Worm (Caenorhabditis elegans) whole organism, L1 larva: ENCODE data around the gene emc-5.

Source experiments
- C04F5.9 ChIP-seq: sonication (generic microtip); optimal IDR thresholded peaks from 2 replicates; lab custom pipeline; 2016; ENCODE audit warnings: missing genetic modification characterization, missing compliant biosample characterization
- F16B12.6 ChIP-seq: fragments of 150-350 bp; optimal IDR thresholded peaks from 2 replicates; lab custom pipeline; 2014; ENCODE audit warnings: missing biosample characterization, missing genetic modification characterization
- Y116A8C.19 ChIP-seq: sonication (generic microtip); optimal IDR thresholded peaks from 2 replicates; lab custom pipeline; 2016; ENCODE audit warnings: missing compliant biosample characterization, missing genetic modification characterization, borderline replicate concordance
- aha-1 ChIP-seq: fragments of 150-350 bp; optimal IDR thresholded peaks from 2 replicates; lab custom pipeline; 2014; ENCODE audit warnings: missing biosample characterization, missing genetic modification characterization
- aly-2 ChIP-seq: fragments of 150-350 bp; optimal IDR thresholded peaks from 2 replicates; lab custom pipeline; 2014; ENCODE audit warnings: missing biosample characterization, missing genetic modification characterization
- ceh-63 ChIP-seq: fragments of 200-800 bp; sonication (Bioruptor generic); optimal IDR thresholded peaks from 2 replicates; lab custom pipeline; 2018; ENCODE audit warnings: mild to moderate bottlenecking, missing genetic modification characterization, missing compliant biosample characterization
- ceh-88 ChIP-seq: fragments of 200-800 bp; sonication (Bioruptor generic); IDR thresholded peaks from 2 replicates; pipeline ENCODE4 v1.3.6; 2022; ENCODE audit warnings: missing genetic modification characterization, missing compliant biosample characterization
- ces-1 ChIP-seq: fragments of 150-350 bp; optimal IDR thresholded peaks from 2 replicates; lab custom pipeline; 2014; ENCODE audit warnings: missing biosample characterization, missing genetic modification reagents, missing genetic modification characterization
- dpl-1 ChIP-seq, 3 experiments: fragments of 150-350 bp in 2 of 3; sonication (generic microtip) in 1 of 3; optimal IDR thresholded peaks; 2 replicates each; lab custom pipeline; 2014 to 2017; ENCODE audit warnings: missing biosample characterization in 3 of 3, missing genetic modification characterization in 3 of 3, missing genetic modification reagents in 3 of 3
- dsc-1 ChIP-seq: sonication (generic microtip); optimal IDR thresholded peaks from 2 replicates; lab custom pipeline; 2016; ENCODE audit warnings: mild to moderate bottlenecking, missing genetic modification characterization, missing compliant biosample characterization
- efl-1 ChIP-seq, 4 experiments: fragments of 150-350 bp; optimal IDR thresholded peaks in 3 of 4; peaks in 1 of 4; 1 replicate in 1 of 4; 2 replicates in 3 of 4; lab custom pipeline; 2014; ENCODE audit warnings: missing biosample characterization in 2 of 4, missing genetic modification characterization in 2 of 4, missing genetic modification reagents in 2 of 4
- egl-13 ChIP-seq: sonication (generic microtip); optimal IDR thresholded peaks from 2 replicates; lab custom pipeline; 2016; ENCODE audit warnings: missing genotype, missing genetic modification reagents, missing genetic modification characterization, missing compliant biosample characterization
- egl-27 ChIP-seq, 2 experiments: fragments of 150-350 bp in 1 of 2; sonication (generic microtip); optimal IDR thresholded peaks; 3 replicates each; lab custom pipeline; 2017 to 2018; ENCODE audit warnings: missing biosample characterization in 2 of 2, missing genetic modification characterization in 2 of 2, missing genetic modification reagents in 2 of 2
- elt-2 ChIP-seq: sonication (generic microtip); optimal IDR thresholded peaks from 2 replicates; lab custom pipeline; 2016; ENCODE audit warnings: missing genetic modification characterization, mild to moderate bottlenecking, inconsistent platforms, missing compliant biosample characterization, missing genetic modification reagents
- fkh-4 ChIP-seq: sonication (generic microtip); optimal IDR thresholded peaks from 2 replicates; lab custom pipeline; 2016; ENCODE audit warnings: missing compliant biosample characterization, missing genetic modification characterization, borderline replicate concordance
- irx-1 ChIP-seq: sonication (generic microtip); optimal IDR thresholded peaks from 2 replicates; lab custom pipeline; 2016; ENCODE audit warnings: missing genetic modification characterization, missing compliant biosample characterization
- isw-1 ChIP-seq: fragments of 200-800 bp; sonication (Bioruptor generic); IDR thresholded peaks from 2 replicates; pipeline ENCODE4 v1.3.6; 2022; ENCODE audit warnings: missing genetic modification characterization, missing compliant biosample characterization
- jun-1 ChIP-seq: fragments of 150-350 bp; optimal IDR thresholded peaks from 2 replicates; lab custom pipeline; 2014; ENCODE audit warnings: missing biosample characterization, missing genetic modification reagents, missing genetic modification characterization
- lir-3 ChIP-seq: sonication (generic microtip); optimal IDR thresholded peaks from 2 replicates; lab custom pipeline; 2016; ENCODE audit warnings: mild to moderate bottlenecking, missing genetic modification characterization, moderate library complexity, missing compliant biosample characterization; ENCODE audit not compliant: poor library complexity
- nhr-19 ChIP-seq: fragments of 200-800 bp; sonication (Bioruptor generic); conservative IDR thresholded peaks from 2 replicates; pipeline ENCODE4 v1.3.6; 2022; ENCODE audit warnings: missing genetic modification characterization, missing compliant biosample characterization
- nhr-20 ChIP-seq: sonication (generic microtip); optimal IDR thresholded peaks from 2 replicates; lab custom pipeline; 2016; ENCODE audit warnings: mild to moderate bottlenecking, missing genetic modification characterization, missing compliant biosample characterization
- nhr-76 ChIP-seq: sonication (generic microtip); optimal IDR thresholded peaks from 2 replicates; lab custom pipeline; 2017; ENCODE audit warnings: missing biosample characterization, missing genetic modification characterization
- nhr-77 ChIP-seq: fragments of 150-350 bp; optimal IDR thresholded peaks from 2 replicates; lab custom pipeline; 2014; ENCODE audit warnings: missing biosample characterization, missing genetic modification characterization
- nhr-84 ChIP-seq: sonication (generic microtip); optimal IDR thresholded peaks from 2 replicates; lab custom pipeline; 2017; ENCODE audit warnings: missing biosample characterization, missing genetic modification characterization
- rnt-1 ChIP-seq: sonication (generic microtip); optimal IDR thresholded peaks from 2 replicates; lab custom pipeline; 2016; ENCODE audit warnings: mild to moderate bottlenecking, missing genetic modification characterization, moderate library complexity, missing compliant biosample characterization
- skn-1 ChIP-seq: fragments of 150-350 bp; optimal IDR thresholded peaks from 2 replicates; lab custom pipeline; 2014; ENCODE audit warnings: missing biosample characterization, missing genetic modification characterization
- snpc-4 ChIP-seq: fragments of 150-350 bp; optimal IDR thresholded peaks from 2 replicates; lab custom pipeline; 2014; ENCODE audit warnings: missing biosample characterization, missing genetic modification characterization
- sptf-1 ChIP-seq: fragments of 150-350 bp; optimal IDR thresholded peaks from 2 replicates; lab custom pipeline; 2014; ENCODE audit warnings: missing biosample characterization, missing genetic modification characterization
- unc-98 ChIP-seq: fragments of 200-800 bp; sonication (Bioruptor generic); IDR thresholded peaks from 2 replicates; pipeline ENCODE4 v1.3.6; 2022; ENCODE audit warnings: missing genetic modification characterization, missing compliant biosample characterization
- zip-4 ChIP-seq: fragments of 200-800 bp; sonication (Bioruptor generic); optimal IDR thresholded peaks from 2 replicates; lab custom pipeline; 2018; ENCODE audit warnings: mild to moderate bottlenecking, missing genetic modification characterization, moderate library complexity, missing compliant biosample characterization
- ztf-11 ChIP-seq, 2 experiments: sonication (generic microtip); optimal IDR thresholded peaks; 2 replicates each; lab custom pipeline; 2016 to 2017; ENCODE audit warnings: missing genetic modification characterization in 2 of 2, missing biosample characterization in 1 of 2, missing compliant biosample characterization in 1 of 2

Gene emc-5

DNA sequence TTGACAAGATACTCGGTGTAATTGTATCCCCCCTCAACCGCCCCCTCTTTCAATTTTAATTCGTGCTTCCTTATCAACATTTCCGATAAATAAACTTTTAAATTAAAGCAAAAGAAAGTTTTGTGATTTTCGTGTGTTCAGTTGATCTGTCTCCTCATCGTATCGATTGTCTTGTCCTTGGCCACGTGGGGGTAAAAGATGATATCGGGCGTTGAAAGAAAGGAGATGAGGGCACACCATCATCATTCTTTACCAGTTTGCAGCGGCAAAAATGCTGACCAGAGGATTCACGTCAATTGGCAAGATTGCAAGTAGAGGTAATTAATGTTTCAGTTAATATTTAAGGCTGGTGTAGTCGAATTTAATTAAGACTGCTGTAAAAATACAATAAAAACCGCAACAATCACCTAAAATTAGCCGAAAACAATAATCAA is 50.7 kb downstream of the emc-5 start, which contains the start of gene F54D5.7 (continued):
- peak; percentile 26 to 39 (median 38) for TF ChIP-seq dpl-1 (GFP tag; optimal IDR thresholded peaks at IDR 0.05; lab: Kevin White, UChicago)
- no peak for TF ChIP-seq egl-13 (tag; lab: Kevin White, UChicago)
- peak; percentile 30 for TF ChIP-seq irx-1 (tag; lab: Kevin White, UChicago)
- TF ChIP-seq ztf-11 (tag; optimal IDR thresholded peaks at IDR 0.05; lab: Kevin White, UChicago), result peak in 1 of 2 experiments; percentile 37
- TF ChIP-seq ceh-88 (GFP tag; lab: Robert Waterston, UW), result no peak
- TF ChIP-seq zip-4, result peak; percentile 13
- TF ChIP-seq lir-3 (tag; lab: Kevin White, UChicago), result peak; percentile 22
- TF ChIP-seq dsc-1 (tag; lab: Kevin White, UChicago), result peak; percentile 37
- peak; percentile 34 for TF ChIP-seq rnt-1 (tag; lab: Kevin White, UChicago)
- TF ChIP-seq elt-2 (tag; lab: Kevin White, UChicago), result peak; percentile 52
- TF ChIP-seq fkh-4 (tag; lab: Kevin White, UChicago), result no peak
- TF ChIP-seq nhr-76 (tag; lab: Kevin White, UChicago), result no peak
- no peak for TF ChIP-seq jun-1 (tag; lab: Kevin White, UChicago)
- TF ChIP-seq nhr-84 (tag; lab: Kevin White, UChicago), result no peak
- TF ChIP-seq unc-98 (GFP tag; lab: Robert Waterston, UW), result no peak
- TF ChIP-seq aly-2 (tag; lab: Kevin White, UChicago), result peak; percentile 89
- TF ChIP-seq Y116A8C.19 (tag; lab: Kevin White, UChicago), result no peak
- TF ChIP-seq F16B12.6 (tag; lab: Kevin White, UChicago), result no peak
- peak; percentile 8 to 14 for TF ChIP-seq efl-1 (optimal IDR thresholded peaks at IDR 0.05; lab: Kevin White, UChicago)
- TF ChIP-seq efl-1 (GFP tag; optimal IDR thresholded peaks at IDR 0.05 in 1 of 2; lab: Kevin White, UChicago), result peak in 1 of 2 experiments; percentile 89
- no peak for TF ChIP-seq C04F5.9 (tag; lab: Kevin White, UChicago)
- peak; percentile 90 for TF ChIP-seq skn-1
- TF ChIP-seq isw-1 (GFP tag; lab: Robert Waterston, UW), result no peak
- TF ChIP-seq ceh-63 (GFP tag; lab: Kevin White, UChicago), result no peak
- TF ChIP-seq sptf-1 (tag; lab: Kevin White, UChicago), result no peak
- no peak for TF ChIP-seq nhr-77 (tag; lab: Kevin White, UChicago)
- TF ChIP-seq nhr-20, result peak; percentile 61
- TF ChIP-seq egl-27 (tag; optimal IDR thresholded peaks at IDR 0.05; lab: Kevin White, UChicago), result no peak
- peak; percentile 65 for TF ChIP-seq nhr-19
- TF ChIP-seq aha-1 (tag; lab: Kevin White, UChicago), result no peak
- TF ChIP-seq snpc-4, result peak; percentile 19
- no peak for TF ChIP-seq ces-1 (GFP tag; lab: Kevin White, UChicago)
